Worm (Caenorhabditis elegans) whole organism, mixed stage, embryonic: ENCODE measurements around the gene ugt-30.
"Not testable (repeated sequence)": the region's sequence is repeated elsewhere in the genome, so short reads cannot be mapped to it uniquely, and the experiment has no call there.

Source experiments
- M03D4.4 ChIP-seq: sonication (generic microtip); optimal IDR thresholded peaks from 2 replicates; lab custom pipeline; 2017; ENCODE audit warnings: mild to moderate bottlenecking, missing genetic modification characterization, missing compliant biosample characterization
- blmp-1 ChIP-seq: fragments of 150-350 bp; optimal IDR thresholded peaks from 2 replicates; lab custom pipeline; 2014; ENCODE audit warnings: missing biosample characterization, missing genetic modification characterization
- ceh-39 ChIP-seq: fragments of 150-350 bp; optimal IDR thresholded peaks from 2 replicates; lab custom pipeline; 2014; ENCODE audit warnings: missing biosample characterization, missing genetic modification characterization
- ceh-43 ChIP-seq: fragments of 200-800 bp; sonication (Bioruptor generic); optimal IDR thresholded peaks from 2 replicates; lab custom pipeline; 2018; ENCODE audit warnings: mild to moderate bottlenecking, missing genetic modification characterization, moderate library complexity, missing compliant biosample characterization
- ceh-83 ChIP-seq: fragments of 200-800 bp; sonication (Bioruptor generic); optimal IDR thresholded peaks from 2 replicates; lab custom pipeline; 2018; ENCODE audit warnings: mild to moderate bottlenecking, missing genetic modification characterization, missing compliant biosample characterization
- ces-1 ChIP-seq: fragments of 150-350 bp; optimal IDR thresholded peaks from 2 replicates; lab custom pipeline; 2014; ENCODE audit warnings: missing biosample characterization, missing genetic modification reagents, missing genetic modification characterization
- cnd-1 ChIP-seq: fragments of 200-800 bp; sonication (Bioruptor generic); optimal IDR thresholded peaks from 2 replicates; lab custom pipeline; 2018; ENCODE audit warnings: mild to moderate bottlenecking, missing genetic modification characterization, missing compliant biosample characterization
- drap-1 ChIP-seq: fragments of 200-800 bp; sonication (Bioruptor generic); optimal IDR thresholded peaks from 3 replicates; lab custom pipeline; 2018; ENCODE audit warnings: mild to moderate bottlenecking, missing genetic modification characterization, missing compliant biosample characterization
- elt-3 ChIP-seq: fragments of 150-350 bp; optimal IDR thresholded peaks from 2 replicates; lab custom pipeline; 2014; ENCODE audit warnings: missing biosample characterization, missing genetic modification characterization
- ham-2 ChIP-seq: fragments of 200-800 bp; sonication (Bioruptor generic); optimal IDR thresholded peaks from 2 replicates; lab custom pipeline; 2018; ENCODE audit warnings: mild to moderate bottlenecking, missing genetic modification characterization, missing compliant biosample characterization
- hlh-1 ChIP-seq: fragments of 150-350 bp; optimal IDR thresholded peaks from 2 replicates; lab custom pipeline; 2014; ENCODE audit warnings: missing biosample characterization, missing genetic modification reagents, missing genetic modification characterization
- lin-32 ChIP-seq: fragments of 200-800 bp; sonication (Bioruptor generic); optimal IDR thresholded peaks from 2 replicates; lab custom pipeline; 2018; ENCODE audit warnings: mild to moderate bottlenecking, missing genetic modification characterization, missing compliant biosample characterization
- mab-5 ChIP-seq: fragments of 150-350 bp; optimal IDR thresholded peaks from 2 replicates; lab custom pipeline; 2014; ENCODE audit warnings: missing biosample characterization, missing genetic modification characterization
- mep-1 ChIP-seq: fragments of 150-350 bp; optimal IDR thresholded peaks from 2 replicates; lab custom pipeline; 2017; ENCODE audit warnings: missing biosample characterization, missing genetic modification reagents, missing genetic modification characterization, inconsistent platforms
- mls-2 ChIP-seq: sonication (generic microtip); optimal IDR thresholded peaks from 2 replicates; lab custom pipeline; 2016; ENCODE audit warnings: mild to moderate bottlenecking, missing genetic modification characterization, moderate library complexity, missing compliant biosample characterization
- nhr-12 ChIP-seq: fragments of 150-350 bp; optimal IDR thresholded peaks from 2 replicates; lab custom pipeline; 2014; ENCODE audit warnings: missing biosample characterization, missing genetic modification characterization
- nhr-2 ChIP-seq: fragments of 150-350 bp; optimal IDR thresholded peaks from 2 replicates; lab custom pipeline; 2014; ENCODE audit warnings: missing biosample characterization, missing genetic modification characterization
- nhr-76 ChIP-seq: sonication (generic microtip); optimal IDR thresholded peaks from 2 replicates; lab custom pipeline; 2017; ENCODE audit warnings: missing biosample characterization, missing genetic modification characterization
- pha-4 ChIP-seq: fragments of 150-350 bp; optimal IDR thresholded peaks from 2 replicates; lab custom pipeline; 2018; ENCODE audit warnings: missing biosample characterization, missing genetic modification reagents, missing genetic modification characterization
- snpc-4 ChIP-seq: fragments of 150-350 bp; optimal IDR thresholded peaks from 2 replicates; lab custom pipeline; 2014; ENCODE audit warnings: missing biosample characterization, missing genetic modification characterization
- sptf-1 ChIP-seq: sonication (generic microtip); optimal IDR thresholded peaks from 2 replicates; lab custom pipeline; 2017; ENCODE audit warnings: mild to moderate bottlenecking, missing genetic modification characterization, moderate library complexity, missing compliant biosample characterization
- tbx-8 ChIP-seq: fragments of 200-800 bp; sonication (Bioruptor generic); optimal IDR thresholded peaks from 2 replicates; lab custom pipeline; 2018; ENCODE audit warnings: mild to moderate bottlenecking, missing genetic modification characterization, moderate library complexity, missing compliant biosample characterization
- unc-120 ChIP-seq: sonication (generic microtip); optimal IDR thresholded peaks from 2 replicates; lab custom pipeline; 2017; ENCODE audit warnings: missing genetic modification characterization, missing compliant biosample characterization; ENCODE audit not compliant: poor library complexity, severe bottlenecking
- unc-39 ChIP-seq: fragments of 150-350 bp; optimal IDR thresholded peaks from 2 replicates; lab custom pipeline; 2014; ENCODE audit warnings: missing biosample characterization, missing genetic modification characterization
- unc-62 ChIP-seq: fragments of 150-350 bp; optimal IDR thresholded peaks from 2 replicates; lab custom pipeline; 2014; ENCODE audit warnings: missing biosample characterization, missing genetic modification reagents, missing genetic modification characterization
- zip-8 ChIP-seq: fragments of 150-350 bp; optimal IDR thresholded peaks from 2 replicates; lab custom pipeline; 2014; ENCODE audit warnings: missing biosample characterization, missing genetic modification characterization
- ztf-11 ChIP-seq: fragments of 150-350 bp; optimal IDR thresholded peaks from 2 replicates; lab custom pipeline; 2014; ENCODE audit warnings: missing biosample characterization, missing genetic modification characterization

The ugt-30 gene

ce11 chrV:15132423-15132822 is 7.4 kb upstream of the ugt-30 start, which contains the start of gene str-171:
Gene str-171, minus strand, starts transcription at chrV:15132523.
- TF ChIP-seq snpc-4 (tag; lab: Kevin White, UChicago) (no peak), hlh-1 (no peak), pha-4 (tag; lab: Kevin White, UChicago) (no peak)
- TF ChIP-seq, all 35 proteins: peak for 0

- TF ChIP-seq blmp-1 (no peak), nhr-2 (tag; lab: Kevin White, UChicago) (no peak), lin-32 (GFP tag; lab: Kevin White, UChicago) (no peak), cnd-1 (tag; lab: Kevin White, UChicago) (no peak), ces-1 (GFP tag; lab: Kevin White, UChicago) (no peak), drap-1 (GFP tag; lab: Kevin White, UChicago) (no peak), ceh-39 (tag; lab: Kevin White, UChicago) (no peak), nhr-76 (tag; lab: Kevin White, UChicago) (no peak), mls-2 (tag; lab: Kevin White, UChicago) (no peak), sptf-1 (tag; lab: Kevin White, UChicago) (no peak), unc-62 (no peak), unc-39 (tag; lab: Kevin White, UChicago) (no peak)
Observed at ce11 chrV:15127955-15128354, 2.9 kb upstream of the ugt-30 start, which contains the start of gene srr-7. Gene srr-7, plus strand, starts transcription at chrV:15128255.

DNA sequence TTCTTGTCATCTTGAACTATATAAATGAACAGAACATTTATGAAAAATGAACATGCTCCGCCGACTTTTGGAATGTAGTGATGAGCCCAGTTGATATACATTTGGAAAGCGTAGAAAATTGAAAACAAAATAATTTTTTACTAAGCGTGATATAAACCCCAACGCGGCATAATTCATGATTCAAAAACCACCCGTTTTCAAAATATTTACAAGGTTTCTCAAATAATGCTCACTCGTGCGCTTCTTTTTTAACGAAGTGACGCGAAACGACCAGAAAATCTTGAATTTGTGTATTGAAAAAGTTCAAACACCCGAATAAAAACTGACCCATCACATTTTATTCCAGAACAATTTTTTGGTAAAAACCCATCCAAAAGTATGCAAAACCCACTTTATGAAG is 2.4 kb upstream of the ugt-30 start, which contains the start of gene srj-27:
Gene srj-27 (minus strand): TSS at position 101 of the 400 bp plus-strand sequence.
- no peak for TF ChIP-seq nhr-12 (tag; lab: Kevin White, UChicago)
- no peak for TF ChIP-seq elt-3 (tag; lab: Kevin White, UChicago)
- no peak for TF ChIP-seq tbx-8
- TF ChIP-seq M03D4.4 (tag; lab: Kevin White, UChicago): no peak
- TF ChIP-seq unc-120 (tag; lab: Kevin White, UChicago): no peak
- TF ChIP-seq unc-39 (tag; lab: Kevin White, UChicago): no peak
- no peak for TF ChIP-seq zip-8 (tag; lab: Kevin White, UChicago)
- TF ChIP-seq sptf-1 (tag; lab: Kevin White, UChicago): no peak
- TF ChIP-seq ces-1 (GFP tag; lab: Kevin White, UChicago): no peak
- no peak for TF ChIP-seq ham-2
- TF ChIP-seq ceh-83 (GFP tag; lab: Kevin White, UChicago): no peak
- TF ChIP-seq mab-5 (tag; lab: Kevin White, UChicago): no peak
- TF ChIP-seq pha-4 (tag; lab: Kevin White, UChicago): no peak
- TF ChIP-seq ceh-39 (tag; lab: Kevin White, UChicago): no peak
- no peak for TF ChIP-seq ztf-11 (tag; lab: Kevin White, UChicago)
- TF ChIP-seq ceh-43 (GFP tag; lab: Kevin White, UChicago): no peak
- no peak for TF ChIP-seq mls-2 (tag; lab: Kevin White, UChicago)

- TF ChIP-seq drap-1 (GFP tag; lab: Kevin White, UChicago) (no peak), lin-32 (GFP tag; lab: Kevin White, UChicago) (no peak), ceh-39 (tag; lab: Kevin White, UChicago) (no peak), blmp-1 (no peak), cnd-1 (tag; lab: Kevin White, UChicago) (no peak), tbx-8 (no peak), pha-4 (tag; lab: Kevin White, UChicago) (no peak), nhr-2 (tag; lab: Kevin White, UChicago) (no peak), ham-2 (no peak), unc-120 (tag; lab: Kevin White, UChicago) (no peak), unc-39 (tag; lab: Kevin White, UChicago) (no peak), snpc-4 (tag; lab: Kevin White, UChicago) (no peak), hlh-1 (no peak), nhr-76 (tag; lab: Kevin White, UChicago) (no peak)
Observed at ce11 chrV:15119517-15119916, 5.5 kb downstream of the ugt-30 start, which contains the start of gene flor-1. Gene flor-1, minus strand, starts transcription at chrV:15119617.

- TF ChIP-seq unc-39 (tag; lab: Kevin White, UChicago); mep-1 (tag; lab: Kevin White, UChicago); ham-2: not testable (repeated sequence)
Observed at ce11 chrV:15115968-15116367, 9.1 kb downstream of the ugt-30 start, which contains the start of gene T01G5.8. Gene T01G5.8, plus strand, starts transcription at chrV:15116268.

DNA sequence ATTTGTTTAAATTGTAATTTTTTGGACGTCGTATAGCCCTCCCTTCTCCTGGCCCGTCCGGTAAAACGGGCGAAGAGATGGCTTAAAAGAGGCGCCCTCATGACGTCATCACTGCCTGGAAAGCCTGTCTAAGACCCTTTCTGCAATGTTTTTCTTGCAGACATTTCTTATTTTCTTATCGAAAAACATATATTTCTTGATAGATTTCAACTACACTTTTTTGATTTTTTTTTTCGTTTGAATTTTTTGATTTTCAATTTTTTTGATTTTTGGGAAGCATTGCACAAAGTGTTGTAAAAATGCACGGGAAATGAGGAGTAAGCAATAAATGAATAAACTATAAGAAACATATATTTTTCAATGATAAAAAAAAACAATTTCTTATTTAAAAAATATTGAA is 11.1 kb downstream of the ugt-30 start, which contains the start of gene T01G5.6:
Gene T01G5.6 (minus strand): TSS at position 101 of the 400 bp plus-strand sequence.
- TF ChIP-seq lin-32 (GFP tag; lab: Kevin White, UChicago) (no peak), M03D4.4 (tag; lab: Kevin White, UChicago) (no peak), unc-62 (no peak)
